Fruit fly (Drosophila melanogaster) whole organism, prepupa: ENCODE measurements around the gene Nse1.

Experiments
- Blimp-1 ChIP-seq: fragments of 200-800 bp; sonication (Bioruptor generic); optimal IDR thresholded peaks from 3 replicates; lab custom pipeline; 2017; ENCODE audit warnings: missing biosample characterization, missing genetic modification characterization, mild to moderate bottlenecking, moderate library complexity, missing genetic modification reagents
- CG10669 ChIP-seq: fragments of 200-800 bp; sonication (Bioruptor generic); optimal IDR thresholded peaks from 3 replicates; lab custom pipeline; 2018; ENCODE audit warnings: missing biosample characterization, mild to moderate bottlenecking, missing genetic modification characterization, moderate library complexity
- CG11762 ChIP-seq: fragments of 200-800 bp; sonication (Bioruptor generic); optimal IDR thresholded peaks from 3 replicates; lab custom pipeline; 2016; ENCODE audit warnings: missing biosample characterization, missing genetic modification characterization; ENCODE audit not compliant: insufficient read depth
- CG11902 ChIP-seq: fragments of 200-800 bp; sonication (Bioruptor generic); optimal IDR thresholded peaks from 3 replicates; lab custom pipeline; 2016; ENCODE audit warnings: missing biosample characterization, missing genetic modification characterization
- CG1621 ChIP-seq: fragments of 200-800 bp; sonication (Bioruptor generic); optimal IDR thresholded peaks from 3 replicates; lab custom pipeline; 2018; ENCODE audit warnings: missing biosample characterization, mild to moderate bottlenecking, missing genetic modification characterization
- CG16779 ChIP-seq: fragments of 200-800 bp; sonication (Bioruptor generic); optimal IDR thresholded peaks from 3 replicates; lab custom pipeline; 2017; ENCODE audit warnings: missing biosample characterization, mild to moderate bottlenecking, missing genetic modification characterization
- CG32006 ChIP-seq: fragments of 200-800 bp; sonication (Bioruptor generic); optimal IDR thresholded peaks from 3 replicates; lab custom pipeline; 2017; ENCODE audit warnings: missing biosample characterization, mild to moderate bottlenecking, missing genetic modification characterization
- CG34406 ChIP-seq: fragments of 200-800 bp; sonication (Bioruptor generic); optimal IDR thresholded peaks from 3 replicates; lab custom pipeline; 2016; ENCODE audit warnings: missing biosample characterization, missing genetic modification characterization
- CG3919 ChIP-seq: fragments of 200-800 bp; sonication (Bioruptor generic); optimal IDR thresholded peaks from 3 replicates; lab custom pipeline; 2016; ENCODE audit warnings: missing biosample characterization, missing genetic modification characterization
- CG4318 ChIP-seq: fragments of 200-800 bp; sonication (Bioruptor generic); optimal IDR thresholded peaks from 3 replicates; lab custom pipeline; 2017; ENCODE audit warnings: missing biosample characterization, mild to moderate bottlenecking, missing genetic modification characterization
- CG6792 ChIP-seq: fragments of 200-800 bp; sonication (Bioruptor generic); optimal IDR thresholded peaks from 3 replicates; lab custom pipeline; 2016; ENCODE audit warnings: missing biosample characterization, missing genetic modification characterization
- CG6808 ChIP-seq: fragments of 200-800 bp; sonication (Bioruptor generic); optimal IDR thresholded peaks from 3 replicates; lab custom pipeline; 2017; ENCODE audit warnings: missing biosample characterization, missing genetic modification characterization, mild to moderate bottlenecking, moderate library complexity, missing genetic modification reagents
- CG7368 ChIP-seq: fragments of 200-800 bp; sonication (Bioruptor generic); optimal IDR thresholded peaks from 3 replicates; lab custom pipeline; 2016; ENCODE audit warnings: missing biosample characterization, missing genetic modification characterization
- CG8119 ChIP-seq: fragments of 200-800 bp; sonication (Bioruptor generic); IDR thresholded peaks from 3 replicates; pipeline ENCODE4 v1.3.6; 2022; ENCODE audit warnings: missing biosample characterization, missing genetic modification characterization
- CG8319 ChIP-seq: fragments of 200-800 bp; sonication (Bioruptor generic); optimal IDR thresholded peaks from 3 replicates; lab custom pipeline; 2016; ENCODE audit warnings: missing biosample characterization, missing genetic modification characterization
- CG8632 ChIP-seq: fragments of 200-800 bp; sonication (Bioruptor generic); optimal IDR thresholded peaks from 3 replicates; lab custom pipeline; 2016; ENCODE audit warnings: missing biosample characterization, missing genetic modification characterization
- Eip75B ChIP-seq: fragments of 200-800 bp; sonication (Bioruptor generic); optimal IDR thresholded peaks from 3 replicates; lab custom pipeline; 2016; ENCODE audit warnings: missing biosample characterization, missing genetic modification characterization
- Eip78C ChIP-seq: fragments of 200-800 bp; sonication (Bioruptor generic); peaks from one replicate; lab custom pipeline; 2016; ENCODE audit warnings: missing biosample characterization, missing genetic modification characterization
- Eip93F ChIP-seq: fragments of 200-800 bp; sonication (Bioruptor generic); optimal IDR thresholded peaks from 2 replicates; lab custom pipeline; 2016; ENCODE audit warnings: missing biosample characterization, mild to moderate bottlenecking, missing genetic modification characterization
- Ets21C ChIP-seq: fragments of 200-800 bp; sonication (Bioruptor generic); optimal IDR thresholded peaks from 3 replicates; lab custom pipeline; 2016; ENCODE audit warnings: missing biosample characterization, missing genetic modification characterization
- Ets96B ChIP-seq: fragments of 200-800 bp; optimal IDR thresholded peaks from 2 replicates; lab custom pipeline; 2019; ENCODE audit warnings: missing biosample characterization, mild to moderate bottlenecking, missing genetic modification characterization, moderate library complexity
- Gug ChIP-seq: fragments of 200-800 bp; sonication (Bioruptor generic); IDR thresholded peaks from 2 replicates; pipeline ENCODE4 v1.3.6; 2022; ENCODE audit warnings: missing biosample characterization, missing genetic modification characterization
- Hr38 ChIP-seq: sonication (Bioruptor generic); optimal IDR thresholded peaks from 2 replicates; lab custom pipeline; 2016; ENCODE audit warnings: missing biosample characterization, missing genetic modification characterization
- Hr39 ChIP-seq: fragments of 200-800 bp; sonication (Bioruptor generic); optimal IDR thresholded peaks from 2 replicates; lab custom pipeline; 2016; ENCODE audit warnings: missing biosample characterization, missing genetic modification characterization
- Hr4 ChIP-seq: fragments of 200-800 bp; sonication (Bioruptor generic); optimal IDR thresholded peaks from 3 replicates; lab custom pipeline; 2016; ENCODE audit warnings: missing biosample characterization, missing genetic modification characterization
- Smox ChIP-seq: fragments of 200-800 bp; sonication (Bioruptor generic); optimal IDR thresholded peaks from 3 replicates; lab custom pipeline; 2016; ENCODE audit warnings: missing biosample characterization, missing genetic modification characterization
- Sox102F ChIP-seq: fragments of 200-800 bp; sonication (Bioruptor generic); optimal IDR thresholded peaks from 2 replicates; lab custom pipeline; 2016; ENCODE audit warnings: missing biosample characterization, mild to moderate bottlenecking, missing genetic modification characterization
- Sox14 ChIP-seq: fragments of 200-800 bp; sonication (Bioruptor generic); optimal IDR thresholded peaks from 3 replicates; lab custom pipeline; 2016; ENCODE audit warnings: missing biosample characterization, missing genetic modification characterization
- Sox15 ChIP-seq: fragments of 200-800 bp; sonication (Bioruptor generic); optimal IDR thresholded peaks from 3 replicates; lab custom pipeline; 2016; ENCODE audit warnings: missing biosample characterization, missing genetic modification characterization
- achi ChIP-seq: fragments of 200-800 bp; sonication (Bioruptor generic); optimal IDR thresholded peaks from 3 replicates; lab custom pipeline; 2016; ENCODE audit warnings: missing biosample characterization, missing genetic modification characterization
- acj6 ChIP-seq: fragments of 200-800 bp; sonication (Bioruptor generic); optimal IDR thresholded peaks from 3 replicates; lab custom pipeline; 2016; ENCODE audit warnings: missing biosample characterization, missing genetic modification characterization
- cyc ChIP-seq: fragments of 200-800 bp; sonication (Bioruptor generic); optimal IDR thresholded peaks from 3 replicates; lab custom pipeline; 2016; ENCODE audit warnings: missing biosample characterization, missing genetic modification characterization
- dac ChIP-seq: fragments of 200-800 bp; sonication (Bioruptor generic); optimal IDR thresholded peaks from 2 replicates; lab custom pipeline; 2017; ENCODE audit warnings: missing biosample characterization, mild to moderate bottlenecking, missing genetic modification characterization
- dsx ChIP-seq: fragments of 200-800 bp; optimal IDR thresholded peaks from 3 replicates; lab custom pipeline; 2019; ENCODE audit warnings: missing biosample characterization, mild to moderate bottlenecking, missing genetic modification characterization, moderate library complexity; ENCODE audit not compliant: poor library complexity, severe bottlenecking
- fd85E ChIP-seq: fragments of 200-800 bp; sonication (Bioruptor generic); optimal IDR thresholded peaks from 3 replicates; lab custom pipeline; 2016; ENCODE audit warnings: missing biosample characterization, missing genetic modification characterization
- net ChIP-seq: fragments of 200-800 bp; sonication (Bioruptor generic); optimal IDR thresholded peaks from 3 replicates; lab custom pipeline; 2016; ENCODE audit warnings: missing biosample characterization, missing genetic modification characterization
- salr ChIP-seq, 2 experiments: fragments of 200-800 bp; sonication (Bioruptor generic); optimal IDR thresholded peaks; 3 replicates each; lab custom pipeline; 2016 to 2018; ENCODE audit warnings: missing biosample characterization in 2 of 2, missing genetic modification characterization in 2 of 2, mild to moderate bottlenecking in 1 of 2
- spab ChIP-seq: fragments of 200-800 bp; sonication (Bioruptor generic); optimal IDR thresholded peaks from 2 replicates; lab custom pipeline; 2017; ENCODE audit warnings: missing biosample characterization, mild to moderate bottlenecking, missing genetic modification characterization, missing genetic modification reagents
- ss ChIP-seq, 2 experiments: fragments of 200-800 bp; sonication (Bioruptor generic); optimal IDR thresholded peaks; 2 replicates in 1 of 2; 3 replicates in 1 of 2; lab custom pipeline; 2017 to 2018; ENCODE audit warnings: mild to moderate bottlenecking in 2 of 2, missing biosample characterization in 2 of 2, missing genetic modification characterization in 2 of 2, moderate library complexity in 1 of 2
- svp ChIP-seq: fragments of 200-800 bp; sonication (Bioruptor generic); peaks from one replicate; lab custom pipeline; 2016; ENCODE audit warnings: missing biosample characterization, missing genetic modification characterization
- topi ChIP-seq: fragments of 200-800 bp; sonication (Bioruptor generic); optimal IDR thresholded peaks from 3 replicates; lab custom pipeline; 2016; ENCODE audit warnings: missing biosample characterization, missing genetic modification characterization

Nse1 gene

dm6 chr2L:6717460-6717859 is 40.0 kb upstream of the Nse1 start, which contains the start of gene Aatf:
Aatf (plus strand) TSS chr2L:6717625.
- peak; percentile 45 for TF ChIP-seq Eip78C (GFP tag; lab: Kevin White, UChicago)
- no peak for TF ChIP-seq achi
- no peak for TF ChIP-seq Ets21C (GFP tag; lab: Kevin White, UChicago)

DNA sequence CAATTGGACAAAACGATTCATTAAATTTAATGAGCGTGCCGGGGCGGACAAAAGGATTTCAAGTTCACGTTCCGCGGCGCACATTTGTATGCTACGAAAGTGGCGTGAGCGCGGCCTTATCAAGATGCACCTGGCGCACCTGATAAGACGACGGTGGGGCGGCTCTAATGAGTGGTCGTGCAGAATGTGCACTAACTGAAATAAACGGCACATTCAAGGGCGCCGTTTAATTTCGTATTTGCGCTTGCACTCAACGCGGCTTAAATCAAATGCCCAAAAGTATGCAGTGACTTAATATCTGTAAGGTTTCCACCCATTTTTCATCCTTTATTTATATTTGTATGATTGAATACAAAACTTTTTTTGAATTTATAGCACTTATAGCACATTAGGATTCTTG is 39.5 kb upstream of the Nse1 start:
- TF ChIP-seq CG11762 (GFP tag; lab: Kevin White, UChicago) (no peak), Eip78C (GFP tag; lab: Kevin White, UChicago) (no peak), CG4318 (GFP tag; lab: Kevin White, UChicago) (no peak), Sox14 (GFP tag; lab: Kevin White, UChicago) (no peak), CG10669 (GFP tag; lab: Kevin White, UChicago) (no peak), Hr39 (GFP tag; lab: Kevin White, UChicago) (no peak), CG11902 (no peak), Sox102F (GFP tag; lab: Kevin White, UChicago) (no peak), ss (GFP tag; optimal IDR thresholded peaks at IDR 0.05; lab: Kevin White, UChicago) (no peak)

dm6 chr2L:6716182-6716770 is 38.9 kb upstream of the Nse1 start, which contains the start of gene AkhR:
AkhR (minus strand) TSS chr2L:6716186.
- TF ChIP-seq Blimp-1 (GFP tag; lab: Kevin White, UChicago): no peak
- no peak for TF ChIP-seq CG1621 (tag; lab: Kevin White, UChicago)
- TF ChIP-seq topi (GFP tag; lab: Kevin White, UChicago): no peak
- no peak for TF ChIP-seq CG10669 (GFP tag; lab: Kevin White, UChicago)
- TF ChIP-seq Sox15 (GFP tag; lab: Kevin White, UChicago): no peak
- TF ChIP-seq svp (GFP tag; lab: Kevin White, UChicago): peak; percentile 96

- TF ChIP-seq Hr4 (GFP tag; lab: Kevin White, UChicago) (no peak), CG6792 (no peak), fd85E (GFP tag; lab: Kevin White, UChicago) (no peak), dsx (no peak), CG6808 (peak; percentile 4), CG16779 (tag; lab: Kevin White, UChicago) (no peak), Sox15 (GFP tag; lab: Kevin White, UChicago) (no peak), CG1621 (tag; lab: Kevin White, UChicago) (peak; percentile 36), ss (GFP tag; optimal IDR thresholded peaks at IDR 0.05; lab: Kevin White, UChicago) (peak; percentile 5 to 41), topi (GFP tag; lab: Kevin White, UChicago) (no peak), Sox14 (GFP tag; lab: Kevin White, UChicago) (no peak), CG8119 (GFP tag; lab: Robert Waterston, UW) (peak; percentile 13; the same call in 1 of the 3 replicates), dac (no peak), CG3919 (peak; percentile 17), Ets21C (GFP tag; lab: Kevin White, UChicago) (no peak), Gug (no peak), CG8319 (GFP tag; lab: Kevin White, UChicago) (no peak), Ets96B (no peak), Eip75B (GFP tag; lab: Kevin White, UChicago) (no peak), CG10669 (GFP tag; lab: Kevin White, UChicago) (no peak), achi (peak; percentile 12), CG7368 (GFP tag; lab: Kevin White, UChicago) (no peak), net (GFP tag; lab: Kevin White, UChicago) (peak; percentile 4), cyc (no peak), Smox (GFP tag; lab: Kevin White, UChicago) (no peak), salr (GFP tag; optimal IDR thresholded peaks at IDR 0.05; lab: Kevin White, UChicago) (no peak), CG8632 (GFP tag; lab: Kevin White, UChicago) (no peak), CG34406 (GFP tag; lab: Kevin White, UChicago) (peak; percentile 7), CG11902 (no peak), CG32006 (no peak), Eip93F (GFP tag; lab: Kevin White, UChicago) (no peak), CG4318 (GFP tag; lab: Kevin White, UChicago) (no peak), acj6 (GFP tag; lab: Kevin White, UChicago) (peak; percentile 28), Hr38 (GFP tag; lab: Kevin White, UChicago) (no peak), spab (GFP tag; lab: Kevin White, UChicago) (no peak), Blimp-1 (GFP tag; lab: Kevin White, UChicago) (no peak), svp (GFP tag; lab: Kevin White, UChicago) (peak; percentile 64)
Observed at dm6 chr2L:6708997-6709662, 31.7 kb upstream of the Nse1 start, which contains the start of gene Tsp. Tsp (minus strand) TSS chr2L:6709086.
